Fruit fly (Drosophila melanogaster) whole organism, embryonic: ENCODE measurements around the gene FRG1.

Experiments
- B-H1 ChIP-seq: fragments of 200-800 bp; sonication (Bioruptor generic); IDR thresholded peaks from 3 replicates; pipeline ENCODE4 v1.3.6; 2022; ENCODE audit warnings: missing biosample characterization, missing genetic modification characterization
- BEAF-32 ChIP-seq: fragments of 200-800 bp; sonication (Bioruptor generic); optimal IDR thresholded peaks from 3 replicates; lab custom pipeline; 2017; ENCODE audit warnings: missing biosample characterization, missing genetic modification characterization, mild to moderate bottlenecking, moderate library complexity, missing genetic modification reagents
- BtbVII ChIP-seq: fragments of 200-800 bp; sonication (Bioruptor generic); optimal IDR thresholded peaks from 3 replicates; lab custom pipeline; 2017; ENCODE audit warnings: missing biosample characterization, mild to moderate bottlenecking, missing genetic modification characterization
- CG10959 ChIP-seq: fragments of 200-800 bp; sonication (Bioruptor generic); IDR thresholded peaks from 2 replicates; pipeline ENCODE4 v1.3.6; 2022; ENCODE audit warnings: missing biosample characterization, missing genetic modification characterization
- CG1233 ChIP-seq: fragments of 200-800 bp; sonication (Bioruptor generic); optimal IDR thresholded peaks from 4 replicates; lab custom pipeline; 2018; ENCODE audit warnings: missing biosample characterization, mild to moderate bottlenecking, missing genetic modification characterization
- CG12769 ChIP-seq: fragments of 200-800 bp; sonication (Bioruptor generic); optimal IDR thresholded peaks from 2 replicates; lab custom pipeline; 2019; ENCODE audit warnings: missing biosample characterization, mild to moderate bottlenecking, missing genetic modification characterization, moderate library complexity
- CG13624 ChIP-seq: fragments of 200-800 bp; sonication (Bioruptor generic); optimal IDR thresholded peaks from 2 replicates; lab custom pipeline; 2016; ENCODE audit warnings: missing biosample characterization, missing genetic modification characterization
- CG13894 ChIP-seq: fragments of 200-800 bp; sonication (Bioruptor generic); optimal IDR thresholded peaks from 3 replicates; lab custom pipeline; 2018; ENCODE audit warnings: missing biosample characterization, mild to moderate bottlenecking, missing genetic modification characterization, moderate library complexity
- CG1529 ChIP-seq: fragments of 200-800 bp; sonication (Bioruptor generic); optimal IDR thresholded peaks from 3 replicates; lab custom pipeline; 2018; ENCODE audit warnings: missing biosample characterization, missing genetic modification characterization
- CG15514 ChIP-seq: fragments of 200-800 bp; sonication (Bioruptor generic); optimal IDR thresholded peaks from 3 replicates; lab custom pipeline; 2017; ENCODE audit warnings: missing biosample characterization, missing genetic modification characterization, mild to moderate bottlenecking, moderate library complexity, missing genetic modification reagents
- CG17328 ChIP-seq: fragments of 200-800 bp; sonication (Bioruptor generic); IDR thresholded peaks from 2 replicates; pipeline ENCODE4 v1.3.6; 2022; ENCODE audit warnings: missing biosample characterization, missing genetic modification characterization
- CG17568 ChIP-seq: fragments of 200-800 bp; sonication (Bioruptor generic); optimal IDR thresholded peaks from 2 replicates; lab custom pipeline; 2018; ENCODE audit warnings: missing biosample characterization, mild to moderate bottlenecking, missing genetic modification characterization, moderate library complexity
- CG18476 ChIP-seq: fragments of 200-800 bp; sonication (Bioruptor generic); optimal IDR thresholded peaks from 2 replicates; lab custom pipeline; 2016; ENCODE audit warnings: missing biosample characterization, mild to moderate bottlenecking, missing genetic modification characterization
- CG2875 ChIP-seq: fragments of 200-800 bp; sonication (Bioruptor generic); optimal IDR thresholded peaks from 2 replicates; lab custom pipeline; 2017; ENCODE audit warnings: missing biosample characterization, mild to moderate bottlenecking, missing genetic modification characterization, missing genetic modification reagents
- CG31441 ChIP-seq: fragments of 200-800 bp; sonication (Bioruptor generic); IDR thresholded peaks from 2 replicates; pipeline ENCODE4 v1.3.6; 2022; ENCODE audit warnings: missing biosample characterization, missing genetic modification characterization
- CG32767 ChIP-seq: fragments of 200-800 bp; sonication (Bioruptor generic); IDR thresholded peaks from 2 replicates; pipeline ENCODE4 v1.3.6; 2022; ENCODE audit warnings: missing biosample characterization, missing genetic modification characterization
- CG4360 ChIP-seq: fragments of 200-800 bp; sonication (Bioruptor generic); IDR thresholded peaks from 2 replicates; pipeline ENCODE4 v1.3.6; 2022; ENCODE audit warnings: missing biosample characterization, missing genetic modification characterization
- CG7556 ChIP-seq: fragments of 200-800 bp; sonication (Bioruptor generic); optimal IDR thresholded peaks from 2 replicates; lab custom pipeline; 2017; ENCODE audit warnings: missing biosample characterization, mild to moderate bottlenecking, missing genetic modification characterization
- CG7786 ChIP-seq: fragments of 200-800 bp; sonication (Bioruptor generic); optimal IDR thresholded peaks from 2 replicates; lab custom pipeline; 2016; ENCODE audit warnings: missing biosample characterization, missing genetic modification characterization
- CG9817 ChIP-seq: fragments of 200-800 bp; sonication (Bioruptor generic); optimal IDR thresholded peaks from 2 replicates; lab custom pipeline; 2018; ENCODE audit warnings: missing biosample characterization, mild to moderate bottlenecking, missing genetic modification characterization, moderate library complexity
- CG9876 ChIP-seq: fragments of 200-800 bp; sonication (Bioruptor generic); optimal IDR thresholded peaks from 2 replicates; lab custom pipeline; 2016; ENCODE audit warnings: missing biosample characterization, missing genetic modification characterization
- Dbx ChIP-seq: fragments of 200-800 bp; sonication (Bioruptor generic); IDR thresholded peaks from 3 replicates; pipeline ENCODE4 v1.3.6; 2022; ENCODE audit warnings: missing biosample characterization, missing genetic modification characterization
- Drgx ChIP-seq: fragments of 200-800 bp; sonication (Bioruptor generic); IDR thresholded peaks from 2 replicates; pipeline ENCODE4 v1.3.6; 2022; ENCODE audit warnings: missing biosample characterization, missing genetic modification characterization
- Gsc ChIP-seq: fragments of 200-800 bp; sonication (Bioruptor generic); IDR thresholded peaks from 2 replicates; pipeline ENCODE4 v1.3.6; 2022; ENCODE audit warnings: missing biosample characterization, missing genetic modification characterization
- HLH54F ChIP-seq: fragments of 200-800 bp; sonication (Bioruptor generic); optimal IDR thresholded peaks from 3 replicates; lab custom pipeline; 2016; ENCODE audit warnings: missing biosample characterization, missing genetic modification characterization
- Hand ChIP-seq: fragments of 200-800 bp; sonication (Bioruptor generic); optimal IDR thresholded peaks from 2 replicates; lab custom pipeline; 2017; ENCODE audit warnings: mild to moderate bottlenecking, missing biosample characterization, missing genetic modification reagents, missing genetic modification characterization
- Hey ChIP-seq: fragments of 200-800 bp; sonication (Bioruptor generic); optimal IDR thresholded peaks from 3 replicates; lab custom pipeline; 2018; ENCODE audit warnings: missing biosample characterization, mild to moderate bottlenecking, missing genetic modification characterization
- Jarid2 ChIP-seq: fragments of 200-800 bp; sonication (Bioruptor generic); optimal IDR thresholded peaks from 3 replicates; lab custom pipeline; 2017; ENCODE audit warnings: mild to moderate bottlenecking, missing biosample characterization, missing genetic modification reagents, missing genetic modification characterization
- Kr ChIP-seq: fragments of 200-800 bp; sonication (Bioruptor generic); optimal IDR thresholded peaks from 2 replicates; lab custom pipeline; 2017; ENCODE audit warnings: missing biosample characterization, mild to moderate bottlenecking, missing genetic modification characterization
- MESR4 ChIP-seq: fragments of 200-800 bp; sonication (Bioruptor generic); optimal IDR thresholded peaks from 2 replicates; lab custom pipeline; 2018; ENCODE audit warnings: missing biosample characterization, mild to moderate bottlenecking, missing genetic modification characterization, moderate library complexity
- Sin3A ChIP-seq: fragments of >200 bp; optimal IDR thresholded peaks from 2 replicates; lab custom pipeline; 2018
- Sox102F ChIP-seq: fragments of 200-800 bp; sonication (Bioruptor generic); optimal IDR thresholded peaks from 2 replicates; lab custom pipeline; 2018; ENCODE audit warnings: missing biosample characterization, mild to moderate bottlenecking, missing genetic modification characterization, moderate library complexity
- cad ChIP-seq: fragments of >200 bp; optimal IDR thresholded peaks from 2 replicates; lab custom pipeline; 2017; ENCODE audit warnings: missing biosample characterization, missing genetic modification characterization
- cas ChIP-seq: fragments of 200-800 bp; sonication (Bioruptor generic); IDR thresholded peaks from 2 replicates; pipeline ENCODE4 v1.3.6; 2022; ENCODE audit warnings: missing biosample characterization, missing genetic modification characterization
- chm ChIP-seq: fragments of 200-800 bp; sonication (Bioruptor generic); IDR thresholded peaks from 2 replicates; pipeline ENCODE4 v1.3.6; 2022; ENCODE audit warnings: missing biosample characterization, missing genetic modification characterization
- ci ChIP-seq: fragments of 200-800 bp; sonication (Bioruptor generic); IDR thresholded peaks from 3 replicates; pipeline ENCODE4 v1.3.6; 2022; ENCODE audit warnings: missing biosample characterization, missing genetic modification characterization
- esg ChIP-seq: fragments of 200-800 bp; sonication (Bioruptor generic); conservative IDR thresholded peaks from 2 replicates; pipeline ENCODE4 v1.3.6; 2022; ENCODE audit warnings: missing biosample characterization, missing genetic modification characterization
- exex ChIP-seq: fragments of 200-800 bp; sonication (Bioruptor generic); optimal IDR thresholded peaks from 4 replicates; lab custom pipeline; 2018; ENCODE audit warnings: missing biosample characterization, mild to moderate bottlenecking, missing genetic modification characterization, moderate library complexity
- fru ChIP-seq: fragments of >200 bp; optimal IDR thresholded peaks from 2 replicates; lab custom pipeline; 2017
- grn ChIP-seq: fragments of 200-800 bp; sonication (Bioruptor generic); optimal IDR thresholded peaks from 3 replicates; lab custom pipeline; 2017; ENCODE audit warnings: missing biosample characterization, missing genetic modification characterization
- gsb-n ChIP-seq: fragments of 200-800 bp; sonication (Bioruptor generic); optimal IDR thresholded peaks from 3 replicates; lab custom pipeline; 2018; ENCODE audit warnings: missing biosample characterization, mild to moderate bottlenecking, missing genetic modification characterization
- maf-S ChIP-seq: fragments of 200-800 bp; sonication (Bioruptor generic); optimal IDR thresholded peaks from 2 replicates; lab custom pipeline; 2016; ENCODE audit warnings: missing biosample characterization, missing genetic modification characterization
- mld ChIP-seq: fragments of 200-800 bp; sonication (Bioruptor generic); IDR thresholded peaks from 3 replicates; pipeline ENCODE4 v1.3.6; 2022; ENCODE audit warnings: missing biosample characterization, missing genetic modification characterization; ENCODE audit not compliant: partially characterized antibody
- odd ChIP-seq: fragments of 200-800 bp; sonication (Bioruptor generic); optimal IDR thresholded peaks from 2 replicates; lab custom pipeline; 2017; ENCODE audit warnings: missing biosample characterization, mild to moderate bottlenecking, missing genetic modification characterization
- row ChIP-seq: fragments of 200-800 bp; sonication (Bioruptor generic); IDR thresholded peaks from 3 replicates; pipeline ENCODE4 v1.3.6; 2022; ENCODE audit warnings: missing biosample characterization, missing genetic modification characterization
- sob ChIP-seq: fragments of 200-800 bp; sonication (Bioruptor generic); IDR thresholded peaks from 2 replicates; pipeline ENCODE4 v1.3.6; 2022; ENCODE audit warnings: missing biosample characterization, missing genetic modification characterization
- sqz ChIP-seq: fragments of 200-800 bp; sonication (Bioruptor generic); optimal IDR thresholded peaks from 3 replicates; lab custom pipeline; 2018; ENCODE audit warnings: missing biosample characterization, mild to moderate bottlenecking, missing genetic modification characterization
- tap ChIP-seq: fragments of 200-800 bp; optimal IDR thresholded peaks from 3 replicates; lab custom pipeline; 2019; ENCODE audit warnings: missing biosample characterization, mild to moderate bottlenecking, missing genetic modification characterization, moderate library complexity
- tll ChIP-seq, 2 experiments: fragments of 200-800 bp in 1 of 2; fragments of >200 bp in 1 of 2; sonication (Bioruptor generic) in 1 of 2; optimal IDR thresholded peaks; 2 replicates each; lab custom pipeline; 2017 to 2019; ENCODE audit warnings: missing biosample characterization in 2 of 2, missing genetic modification characterization in 2 of 2, mild to moderate bottlenecking in 1 of 2, moderate library complexity in 1 of 2
- twi ChIP-seq: fragments of 200-800 bp; optimal IDR thresholded peaks from 2 replicates; lab custom pipeline; 2019; ENCODE audit warnings: missing biosample characterization, mild to moderate bottlenecking, missing genetic modification characterization, moderate library complexity
- usp ChIP-seq: fragments of >200 bp; optimal IDR thresholded peaks from 2 replicates; lab custom pipeline; 2017; ENCODE audit warnings: missing biosample characterization, missing genetic modification characterization

FRG1 gene

DNA sequence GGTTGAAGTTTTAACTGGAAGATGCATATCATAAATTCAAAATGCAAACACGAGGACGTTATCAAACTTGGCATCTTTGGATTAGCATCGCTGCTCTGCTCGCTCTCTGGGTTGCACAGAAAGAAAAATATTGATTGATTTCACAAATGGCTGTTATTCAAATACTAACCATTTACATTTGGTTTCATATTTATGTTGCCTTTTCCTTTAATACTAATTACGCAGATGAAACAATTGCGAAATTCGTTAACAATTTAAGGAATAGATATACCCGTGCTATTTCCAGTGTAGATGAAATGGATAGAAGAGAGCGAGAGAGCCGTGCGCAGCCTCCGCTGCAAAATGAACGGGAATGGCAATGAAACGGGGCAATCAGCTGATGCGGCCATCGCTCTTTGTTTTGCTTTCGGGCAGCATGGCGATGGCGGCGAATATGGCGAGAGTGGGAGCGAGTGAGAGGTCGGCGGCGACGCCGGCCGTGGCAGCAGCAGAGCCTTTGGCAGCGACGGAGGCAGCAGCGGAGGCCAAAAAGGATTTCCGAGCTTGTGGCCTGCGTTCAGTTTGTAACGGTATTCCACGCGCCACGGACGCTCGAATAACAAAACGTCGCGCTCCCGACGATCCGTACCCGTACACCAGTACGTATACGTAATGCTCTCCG, 49.1 kb downstream of the FRG1 start, which contains the start of gene rdgC (continued):
- TF ChIP-seq CG9817 (tag; lab: Kevin White, UChicago) (peak; percentile 91), Gsc (GFP tag; lab: Robert Waterston, UW) (peak; percentile 84), Sox102F (GFP tag; lab: Kevin White, UChicago) (peak; percentile 98), CG1233 (GFP tag; lab: Kevin White, UChicago) (peak; percentile 96), CG10959 (GFP tag; lab: Robert Waterston, UW) (peak; percentile 82), cas (GFP tag; lab: Robert Waterston, UW) (peak; percentile 87), CG7786 (GFP tag; lab: Kevin White, UChicago) (peak; percentile 96), cad (GFP tag; lab: Kevin White, UChicago) (no peak), fru (lab: Kevin White, UChicago) (no peak), maf-S (peak; percentile 94), Drgx (GFP tag; lab: Robert Waterston, UW) (peak; percentile 94), usp (no peak), CG2875 (GFP tag; lab: Kevin White, UChicago) (peak; percentile 88), CG1529 (GFP tag; lab: Kevin White, UChicago) (peak; percentile 85), CG31441 (GFP tag; lab: Robert Waterston, UW) (peak; percentile 95), CG17328 (GFP tag; lab: Robert Waterston, UW) (peak; percentile 96), HLH54F (GFP tag; lab: Kevin White, UChicago) (peak; percentile 94), mld (no peak), odd (peak; percentile 89), CG15514 (GFP tag; lab: Kevin White, UChicago) (peak; percentile 92), BtbVII (GFP tag; lab: Kevin White, UChicago) (peak; percentile 96), Dbx (GFP tag; lab: Robert Waterston, UW) (peak; percentile 98), grn (GFP tag; lab: Kevin White, UChicago) (peak; percentile 89), BEAF-32 (GFP tag; lab: Kevin White, UChicago) (no peak), B-H1 (GFP tag; lab: Robert Waterston, UW) (peak; percentile 96), Kr (no peak), esg (GFP tag; lab: Robert Waterston, UW) (peak; percentile 91), sqz (GFP tag; lab: Kevin White, UChicago) (peak; percentile 82), Hey (tag; lab: Kevin White, UChicago) (peak; percentile 47), CG12769 (tag; lab: Kevin White, UChicago) (peak; percentile 99), gsb-n (tag; lab: Kevin White, UChicago) (peak; percentile 86), CG13624 (GFP tag; lab: Kevin White, UChicago) (peak; percentile 97), row (peak; percentile 96), twi (tag; lab: Kevin White, UChicago) (peak; percentile 59), CG18476 (peak; percentile 95), CG32767 (GFP tag; lab: Robert Waterston, UW) (peak; percentile 95), Jarid2 (GFP tag; lab: Kevin White, UChicago) (peak; percentile 66), CG9876 (GFP tag; lab: Kevin White, UChicago) (peak; percentile 92), exex (tag; lab: Kevin White, UChicago) (peak; percentile 86), chm (GFP tag; lab: Robert Waterston, UW) (peak; percentile 93), tap (tag; lab: Kevin White, UChicago) (peak; percentile 98), tll (GFP tag; optimal IDR thresholded peaks at IDR 0.05; lab: Kevin White, UChicago) (no peak), CG4360 (peak; percentile 80), MESR4 (peak; percentile 63), CG7556 (GFP tag; lab: Kevin White, UChicago) (peak; percentile 95), CG13894 (tag; lab: Kevin White, UChicago) (peak; percentile 92), Sin3A (lab: Kevin White, UChicago) (no peak), Hand (GFP tag; lab: Kevin White, UChicago) (peak; percentile 94), CG17568 (peak; percentile 94), ci (GFP tag; lab: Robert Waterston, UW) (peak; percentile 99), sob (GFP tag; lab: Robert Waterston, UW) (peak; percentile 97)
